Fruit fly (Drosophila melanogaster) whole organism, pupa: ENCODE measurements around the gene Arp2.

Source experiments
- CG13204 ChIP-seq: fragments of 200-800 bp; sonication (Bioruptor generic); optimal IDR thresholded peaks from 2 replicates; lab custom pipeline; 2018; ENCODE audit warnings: missing biosample characterization, mild to moderate bottlenecking, missing genetic modification characterization, moderate library complexity
- CG15710 ChIP-seq: fragments of 200-800 bp; sonication (Bioruptor generic); optimal IDR thresholded peaks from 2 replicates; lab custom pipeline; 2018; ENCODE audit warnings: missing biosample characterization, mild to moderate bottlenecking, missing genetic modification characterization, moderate library complexity
- CG32121 ChIP-seq: fragments of 200-800 bp; sonication (Bioruptor generic); IDR thresholded peaks from 2 replicates; pipeline ENCODE4 v1.3.6; 2022; ENCODE audit warnings: missing biosample characterization, missing genetic modification characterization
- CG34367 ChIP-seq: fragments of 200-800 bp; sonication (Bioruptor generic); optimal IDR thresholded peaks from 2 replicates; lab custom pipeline; 2018; ENCODE audit warnings: missing biosample characterization, mild to moderate bottlenecking, missing genetic modification characterization
- CG8159 ChIP-seq: fragments of 200-800 bp; sonication (Bioruptor generic); optimal IDR thresholded peaks from 3 replicates; lab custom pipeline; 2018; ENCODE audit warnings: missing biosample characterization, mild to moderate bottlenecking, missing genetic modification characterization, moderate library complexity
- CG9948 ChIP-seq: fragments of 200-800 bp; sonication (Bioruptor generic); optimal IDR thresholded peaks from 2 replicates; lab custom pipeline; 2018; ENCODE audit warnings: missing biosample characterization, mild to moderate bottlenecking, missing genetic modification characterization, moderate library complexity
- EcR ChIP-seq: fragments of 200-800 bp; sonication (Bioruptor generic); optimal IDR thresholded peaks from 3 replicates; lab custom pipeline; 2019; ENCODE audit warnings: missing biosample characterization, missing genetic modification characterization, mild to moderate bottlenecking, moderate library complexity, missing genetic modification reagents
- Pif1B ChIP-seq: fragments of 200-800 bp; sonication (Bioruptor generic); optimal IDR thresholded peaks from 3 replicates; lab custom pipeline; 2016; ENCODE audit warnings: missing biosample characterization, missing genetic modification characterization
- gl ChIP-seq: fragments of 200-800 bp; sonication (Bioruptor generic); optimal IDR thresholded peaks from 2 replicates; lab custom pipeline; 2018; ENCODE audit warnings: missing biosample characterization, mild to moderate bottlenecking, missing genetic modification characterization
- rn ChIP-seq: fragments of 200-800 bp; sonication (Bioruptor generic); IDR thresholded peaks from 2 replicates; pipeline ENCODE4 v1.3.6; 2022; ENCODE audit warnings: missing biosample characterization, missing genetic modification characterization

dm6 chrX:16525315-16525714 lies 28.5 kb downstream of the Arp2 start, which contains the start of gene Cnx14D:
- TF ChIP-seq CG32121 (GFP tag; lab: Robert Waterston, UW), result no peak
- TF ChIP-seq CG8159 (tag; lab: Kevin White, UChicago), result no peak
- no peak for TF ChIP-seq EcR (GFP tag; lab: Kevin White, UChicago)
- no peak for TF ChIP-seq CG9948 (tag; lab: Kevin White, UChicago)
- no peak for TF ChIP-seq Pif1B
- no peak for TF ChIP-seq CG34367
- no peak for TF ChIP-seq gl (tag; lab: Kevin White, UChicago)
- TF ChIP-seq CG15710 (tag; lab: Kevin White, UChicago), result no peak
- TF ChIP-seq rn (GFP tag; lab: Robert Waterston, UW), result no peak
- no peak for TF ChIP-seq CG13204 (GFP tag; lab: Kevin White, UChicago)
